Fruit fly (Drosophila melanogaster) whole organism, adult: ENCODE results near the gene CG13026.

Experiments
- CG11617 ChIP-seq: fragments of 200-800 bp; sonication (Bioruptor generic); optimal IDR thresholded peaks from 2 replicates; lab custom pipeline; 2017; ENCODE audit warnings: mild to moderate bottlenecking, missing biosample characterization, missing genetic modification reagents, missing genetic modification characterization
- CG14711 ChIP-seq: fragments of 200-800 bp; sonication (Bioruptor generic); optimal IDR thresholded peaks from 2 replicates; lab custom pipeline; 2018; ENCODE audit warnings: missing biosample characterization, mild to moderate bottlenecking, missing genetic modification characterization, moderate library complexity
- cnc ChIP-seq, 2 experiments: fragments of >200 bp; optimal IDR thresholded peaks; 2 replicates each; lab custom pipeline; 2017
- tj ChIP-seq: fragments of 200-800 bp; sonication (Bioruptor generic); optimal IDR thresholded peaks from 3 replicates; lab custom pipeline; 2017; ENCODE audit warnings: missing biosample characterization, mild to moderate bottlenecking, missing genetic modification characterization, moderate library complexity

DNA sequence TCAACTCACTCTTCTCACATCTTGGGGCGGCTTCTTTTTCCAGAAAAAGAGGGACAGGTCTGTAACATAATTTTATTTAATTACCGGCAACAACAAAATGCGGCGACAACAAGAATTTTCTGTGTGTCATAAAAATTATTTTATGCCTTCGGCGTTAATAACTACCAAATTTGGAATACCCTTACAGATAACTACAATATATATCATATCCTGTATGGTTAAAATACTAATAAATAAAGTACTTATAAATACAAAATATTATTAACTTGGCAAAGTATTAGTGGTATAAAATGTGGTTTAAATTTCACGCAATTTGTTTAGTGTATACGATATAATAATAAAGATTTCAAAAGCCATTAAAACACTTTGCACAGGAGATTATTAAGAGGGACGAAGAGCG lies 24.8 kb upstream of the CG13026 start:
- no peak for TF ChIP-seq CG14711 (tag; lab: Kevin White, UChicago)
- no peak for TF ChIP-seq CG11617 (GFP tag; lab: Kevin White, UChicago)
- TF ChIP-seq cnc (optimal IDR thresholded peaks at IDR 0.05; lab: Kevin White, UChicago) = no peak
- peak; percentile 53 for TF ChIP-seq tj
